Fruit fly (Drosophila melanogaster) whole organism, adult: ENCODE results near the gene Tnpo-SR.

Experiments
- CG11617 ChIP-seq: fragments of 200-800 bp; sonication (Bioruptor generic); optimal IDR thresholded peaks from 2 replicates; lab custom pipeline; 2017; ENCODE audit warnings: mild to moderate bottlenecking, missing biosample characterization, missing genetic modification reagents, missing genetic modification characterization
- CG12768 ChIP-seq: fragments of 200-800 bp; sonication (Bioruptor generic); optimal IDR thresholded peaks from 2 replicates; lab custom pipeline; 2017; ENCODE audit warnings: missing biosample characterization, missing genetic modification characterization, mild to moderate bottlenecking, moderate library complexity, missing genetic modification reagents
- CG14711 ChIP-seq: fragments of 200-800 bp; sonication (Bioruptor generic); optimal IDR thresholded peaks from 2 replicates; lab custom pipeline; 2018; ENCODE audit warnings: missing biosample characterization, mild to moderate bottlenecking, missing genetic modification characterization, moderate library complexity
- CG1620 ChIP-seq: fragments of 200-800 bp; sonication (Bioruptor generic); optimal IDR thresholded peaks from 2 replicates; lab custom pipeline; 2016; ENCODE audit warnings: missing biosample characterization, missing genetic modification characterization
- CG33017 ChIP-seq: fragments of 200-800 bp; sonication (Bioruptor generic); optimal IDR thresholded peaks from 2 replicates; lab custom pipeline; 2018; ENCODE audit warnings: missing biosample characterization, mild to moderate bottlenecking, missing genetic modification characterization, moderate library complexity
- CG5204 ChIP-seq: fragments of 200-800 bp; sonication (Bioruptor generic); optimal IDR thresholded peaks from 2 replicates; lab custom pipeline; 2016; ENCODE audit warnings: missing biosample characterization, missing genetic modification characterization
- CG7045 ChIP-seq: fragments of 200-800 bp; sonication (Bioruptor generic); optimal IDR thresholded peaks from 2 replicates; lab custom pipeline; 2017; ENCODE audit warnings: missing biosample characterization, mild to moderate bottlenecking, missing genetic modification characterization
- CG7101 ChIP-seq: fragments of 200-800 bp; sonication (Bioruptor generic); optimal IDR thresholded peaks from 2 replicates; lab custom pipeline; 2018; ENCODE audit warnings: missing biosample characterization, mild to moderate bottlenecking, missing genetic modification characterization, moderate library complexity
- Clk ChIP-seq: fragments of 200-800 bp; sonication (Bioruptor generic); optimal IDR thresholded peaks from 2 replicates; lab custom pipeline; 2017; ENCODE audit warnings: missing biosample characterization, missing genetic modification characterization
- Crg-1 ChIP-seq: fragments of 200-800 bp; sonication (Bioruptor generic); optimal IDR thresholded peaks from 2 replicates; lab custom pipeline; 2016; ENCODE audit warnings: missing biosample characterization, missing genetic modification characterization
- Hr96 ChIP-seq: fragments of 200-800 bp; sonication (Bioruptor generic); optimal IDR thresholded peaks from 2 replicates; lab custom pipeline; 2016; ENCODE audit warnings: missing biosample characterization, missing genetic modification characterization
- Mnt ChIP-seq: fragments of 200-800 bp; sonication (Bioruptor generic); optimal IDR thresholded peaks from 2 replicates; lab custom pipeline; 2016; ENCODE audit warnings: missing biosample characterization, mild to moderate bottlenecking, missing genetic modification characterization
- bab1 ChIP-seq: fragments of 200-800 bp; sonication (Bioruptor generic); optimal IDR thresholded peaks from 3 replicates; lab custom pipeline; 2019; ENCODE audit warnings: missing biosample characterization, mild to moderate bottlenecking, missing genetic modification characterization, moderate library complexity
- cic ChIP-seq: fragments of 200-800 bp; sonication (Bioruptor generic); optimal IDR thresholded peaks from 2 replicates; lab custom pipeline; 2017; ENCODE audit warnings: missing biosample characterization, mild to moderate bottlenecking, missing genetic modification characterization, moderate library complexity
- cnc ChIP-seq, 2 experiments: fragments of >200 bp; optimal IDR thresholded peaks; 2 replicates each; lab custom pipeline; 2017
- kay ChIP-seq: fragments of 200-800 bp; sonication (Bioruptor generic); peaks from one replicate; lab custom pipeline; 2016; ENCODE audit warnings: missing biosample characterization, missing genetic modification characterization, borderline replicate concordance
- ovo ChIP-seq: fragments of 200-800 bp; sonication (Bioruptor generic); optimal IDR thresholded peaks from 2 replicates; lab custom pipeline; 2016; ENCODE audit warnings: missing biosample characterization, missing genetic modification characterization
- pad ChIP-seq: fragments of 200-800 bp; sonication (Bioruptor generic); optimal IDR thresholded peaks from 3 replicates; lab custom pipeline; 2017; ENCODE audit warnings: missing biosample characterization, missing genetic modification characterization, mild to moderate bottlenecking, moderate library complexity, missing genetic modification reagents
- tj ChIP-seq: fragments of 200-800 bp; sonication (Bioruptor generic); optimal IDR thresholded peaks from 3 replicates; lab custom pipeline; 2017; ENCODE audit warnings: missing biosample characterization, mild to moderate bottlenecking, missing genetic modification characterization, moderate library complexity
- toe ChIP-seq: fragments of 200-800 bp; sonication (Bioruptor generic); optimal IDR thresholded peaks from 2 replicates; lab custom pipeline; 2016; ENCODE audit warnings: missing biosample characterization, missing genetic modification characterization

Gene Tnpo-SR

DNA sequence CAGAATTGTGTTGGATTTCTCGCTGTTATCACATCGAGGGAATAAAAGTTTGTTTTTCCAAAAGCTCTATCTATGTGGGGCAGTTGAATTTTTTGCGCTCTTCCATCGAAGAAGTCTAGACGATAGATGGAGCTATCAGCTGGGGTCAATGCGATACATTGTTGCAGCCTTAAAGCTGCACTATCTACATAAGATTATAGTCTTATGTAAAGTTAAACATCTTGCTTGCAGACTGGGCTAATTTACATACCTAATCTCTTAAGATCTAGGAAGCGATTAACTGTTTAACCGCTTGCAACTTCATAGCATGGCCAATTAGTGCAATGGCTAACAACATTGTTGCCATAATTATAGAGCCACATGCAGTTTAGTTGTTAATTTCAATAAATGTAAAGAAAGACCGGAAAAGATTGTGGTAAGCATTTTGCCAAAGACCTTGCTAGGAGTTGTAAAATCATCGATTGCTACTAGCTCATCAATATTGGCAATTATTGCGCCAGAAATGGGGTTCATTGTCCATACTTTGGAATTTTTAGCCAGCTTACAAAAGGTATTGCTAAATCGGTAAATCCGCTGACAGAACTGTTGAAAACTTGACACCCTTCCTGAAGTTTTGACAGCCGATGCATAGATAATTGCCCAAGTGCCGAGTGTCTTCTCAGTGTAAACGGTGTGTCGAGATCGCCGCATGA is 27.4 kb upstream of the Tnpo-SR start:
- TF ChIP-seq pad (GFP tag; lab: Kevin White, UChicago) (no peak), CG1620 (GFP tag; lab: Kevin White, UChicago) (no peak), toe (no peak), tj (GFP tag; lab: Kevin White, UChicago) (peak; percentile 92), CG5204 (no peak)

DNA sequence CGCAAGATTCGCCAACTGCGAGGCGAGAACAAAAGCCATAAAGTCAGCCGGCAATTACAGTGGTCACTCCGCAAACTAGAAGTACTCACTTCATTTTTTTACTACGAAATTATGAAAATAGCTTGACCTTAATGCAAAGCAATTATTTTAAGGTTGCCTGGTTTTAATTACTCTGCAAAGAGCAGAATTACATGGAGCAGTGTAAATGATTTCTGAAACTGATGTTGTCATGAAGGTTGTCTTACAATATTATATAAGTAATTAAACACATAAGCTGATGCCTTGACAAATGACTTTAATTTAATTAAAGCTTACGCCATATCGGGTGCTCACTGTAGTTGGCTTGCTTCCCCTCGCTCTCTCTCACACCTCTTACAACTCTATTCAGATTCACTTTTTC is 25.5 kb upstream of the Tnpo-SR start:
- no peak for TF ChIP-seq Mnt (GFP tag; lab: Kevin White, UChicago)
- peak; percentile 48 for TF ChIP-seq Crg-1 (GFP tag; lab: Kevin White, UChicago)
- TF ChIP-seq cnc (optimal IDR thresholded peaks at IDR 0.05; lab: Kevin White, UChicago) = no peak
- peak; percentile 60 for TF ChIP-seq CG14711 (tag; lab: Kevin White, UChicago)
- no peak for TF ChIP-seq ovo (GFP tag; lab: Kevin White, UChicago)
- TF ChIP-seq tj (GFP tag; lab: Kevin White, UChicago) = peak; percentile 42
- TF ChIP-seq CG33017 (tag; lab: Kevin White, UChicago) = no peak
- peak; percentile 25 for TF ChIP-seq kay
- TF ChIP-seq cic = no peak
- peak; percentile 34 for TF ChIP-seq toe
- TF ChIP-seq CG12768 (GFP tag; lab: Kevin White, UChicago) = no peak
- TF ChIP-seq CG7045 (GFP tag; lab: Kevin White, UChicago) = peak; percentile 52
- peak; percentile 90 for TF ChIP-seq bab1 (GFP tag; lab: Kevin White, UChicago)
- TF ChIP-seq CG11617 (GFP tag; lab: Kevin White, UChicago) = peak; percentile 47
- peak; percentile 9 for TF ChIP-seq Hr96
- TF ChIP-seq CG1620 (GFP tag; lab: Kevin White, UChicago) = peak; percentile 38
- peak; percentile 65 for TF ChIP-seq CG7101
- TF ChIP-seq CG5204 = no peak
- peak; percentile 61 for TF ChIP-seq pad (GFP tag; lab: Kevin White, UChicago)
- no peak for TF ChIP-seq Clk (GFP tag; lab: Kevin White, UChicago)

DNA sequence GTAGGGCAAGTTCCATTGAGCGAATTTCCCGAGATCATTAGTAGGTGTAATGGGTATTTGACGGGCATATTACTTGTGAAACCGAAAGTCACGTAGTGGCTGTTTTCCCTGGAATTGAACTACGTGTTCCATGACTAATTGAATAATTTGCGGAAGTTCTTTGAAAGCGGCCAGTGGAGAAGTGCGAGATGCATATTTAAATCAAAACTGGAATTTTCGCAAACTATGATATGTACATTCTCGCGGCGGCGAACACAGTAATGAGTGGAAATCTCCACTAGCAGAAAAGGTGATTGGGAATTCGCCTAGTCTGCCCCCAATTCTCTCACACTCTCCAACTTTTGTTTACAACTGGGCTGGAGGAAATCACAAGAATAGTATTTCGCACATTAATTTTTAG is 24.8 kb upstream of the Tnpo-SR start:
- TF ChIP-seq toe (no peak), CG12768 (GFP tag; lab: Kevin White, UChicago) (peak; percentile 0), CG1620 (GFP tag; lab: Kevin White, UChicago) (peak; percentile 11), kay (no peak)

DNA sequence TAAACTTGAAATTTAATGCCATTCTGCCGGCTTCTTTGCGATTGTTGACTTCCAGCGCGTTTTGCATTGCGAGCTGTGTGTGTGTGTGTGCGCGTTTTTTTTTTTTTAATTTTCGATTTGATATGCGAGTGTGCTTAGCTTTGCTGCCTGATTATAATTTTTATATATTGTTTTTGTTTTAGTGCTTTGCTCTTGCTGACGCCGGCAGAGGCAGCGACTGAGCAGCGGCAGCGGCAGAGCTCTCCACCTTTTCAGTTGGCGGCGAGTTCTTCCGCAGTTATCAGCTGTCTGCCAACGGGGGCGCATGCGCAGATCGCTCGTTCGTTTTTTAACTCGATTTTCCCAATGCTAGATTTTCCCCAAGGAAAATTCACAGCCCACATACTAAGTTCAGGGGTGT is 24.2 kb upstream of the Tnpo-SR start:
- TF ChIP-seq CG7045 (GFP tag; lab: Kevin White, UChicago) (no peak), tj (GFP tag; lab: Kevin White, UChicago) (peak; percentile 32)

DNA sequence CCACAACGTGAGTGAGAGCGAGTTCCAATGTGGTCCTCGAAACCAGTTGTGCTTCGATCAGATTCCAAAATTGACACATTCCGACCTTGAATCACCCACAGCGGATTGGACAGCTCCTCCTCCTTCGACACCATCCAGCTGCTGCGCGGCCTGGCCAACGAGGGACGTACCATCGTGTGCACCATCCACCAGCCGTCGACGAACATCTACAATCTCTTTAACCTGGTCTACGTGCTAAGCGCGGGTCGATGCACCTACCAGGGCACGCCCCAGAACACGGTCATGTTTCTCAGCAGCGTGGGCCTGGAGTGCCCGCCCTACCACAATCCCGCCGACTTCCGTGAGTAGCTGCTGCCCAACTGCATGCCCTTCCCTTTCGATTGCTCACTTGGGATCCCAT is 22.2 kb upstream of the Tnpo-SR start:
- TF ChIP-seq bab1 (GFP tag; lab: Kevin White, UChicago) (no peak), cic (no peak), Clk (GFP tag; lab: Kevin White, UChicago) (no peak), CG5204 (no peak), CG11617 (GFP tag; lab: Kevin White, UChicago) (no peak), toe (no peak), ovo (GFP tag; lab: Kevin White, UChicago) (no peak), tj (GFP tag; lab: Kevin White, UChicago) (no peak), cnc (optimal IDR thresholded peaks at IDR 0.05; lab: Kevin White, UChicago) (no peak), CG7045 (GFP tag; lab: Kevin White, UChicago) (no peak), Mnt (GFP tag; lab: Kevin White, UChicago) (no peak), CG12768 (GFP tag; lab: Kevin White, UChicago) (no peak), CG7101 (no peak), CG14711 (tag; lab: Kevin White, UChicago) (no peak)

DNA sequence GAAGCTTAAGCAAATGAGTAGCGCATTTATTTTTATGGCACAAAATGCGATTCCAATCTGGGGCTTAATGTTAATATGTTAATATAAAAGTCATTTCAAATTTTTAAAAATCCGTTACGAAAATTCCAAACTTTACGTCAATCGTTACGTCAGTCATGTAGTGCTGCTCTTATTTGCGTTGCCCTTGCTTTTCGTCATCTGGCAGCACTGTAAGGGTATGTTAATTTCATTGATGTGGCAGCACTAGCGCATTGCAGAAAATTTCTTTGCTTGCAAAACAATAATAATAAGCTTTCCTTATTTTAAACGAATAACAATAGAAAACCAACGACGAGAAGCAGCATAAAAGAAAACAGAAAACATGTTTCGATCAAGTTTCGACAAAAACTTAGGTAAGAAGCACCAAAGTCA is 19.9 kb upstream of the Tnpo-SR start, which contains the start of gene Hrs:
Hrs (plus strand) TSS at position 167 of the 411 bp plus-strand sequence.
- TF ChIP-seq bab1 (GFP tag; lab: Kevin White, UChicago) (peak; percentile 22), Crg-1 (GFP tag; lab: Kevin White, UChicago) (no peak), Mnt (GFP tag; lab: Kevin White, UChicago) (peak; percentile 6), CG14711 (tag; lab: Kevin White, UChicago) (peak; percentile 14), cic (peak; percentile 42), tj (GFP tag; lab: Kevin White, UChicago) (peak; percentile 42), CG11617 (GFP tag; lab: Kevin White, UChicago) (no peak)

DNA sequence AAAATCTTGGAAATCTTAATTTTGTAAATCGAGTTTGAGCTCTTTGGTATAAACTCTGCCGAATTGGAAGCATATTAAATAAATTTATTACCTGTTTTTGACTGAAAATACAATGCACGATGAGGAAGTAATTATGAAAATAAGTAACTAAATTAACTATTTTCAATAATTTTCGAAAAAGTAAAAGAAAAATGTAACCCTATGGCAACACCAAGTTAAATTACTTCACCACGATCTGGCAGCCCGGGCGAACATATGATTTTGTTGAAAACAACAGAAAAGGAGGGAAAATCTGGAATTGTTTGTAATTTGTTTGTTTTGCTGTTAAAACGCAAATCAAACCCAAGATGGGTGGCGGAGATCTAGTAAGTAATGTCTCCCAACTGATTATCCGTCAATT is 14.9 kb upstream of the Tnpo-SR start, which contains the start of the genes CG9961 and Cwc25:
CG9961 (minus strand) TSS at position 83 of the 400 bp plus-strand sequence.
Cwc25 (plus strand) TSS at position 247 of the 400 bp plus-strand sequence.
- no peak for TF ChIP-seq Mnt (GFP tag; lab: Kevin White, UChicago)
- TF ChIP-seq CG14711 (tag; lab: Kevin White, UChicago) = peak; percentile 3
- no peak for TF ChIP-seq toe
- no peak for TF ChIP-seq Hr96
